Worm (Caenorhabditis elegans): ENCODE measurements around the gene mec-14.

The mec-14 gene

DNA sequence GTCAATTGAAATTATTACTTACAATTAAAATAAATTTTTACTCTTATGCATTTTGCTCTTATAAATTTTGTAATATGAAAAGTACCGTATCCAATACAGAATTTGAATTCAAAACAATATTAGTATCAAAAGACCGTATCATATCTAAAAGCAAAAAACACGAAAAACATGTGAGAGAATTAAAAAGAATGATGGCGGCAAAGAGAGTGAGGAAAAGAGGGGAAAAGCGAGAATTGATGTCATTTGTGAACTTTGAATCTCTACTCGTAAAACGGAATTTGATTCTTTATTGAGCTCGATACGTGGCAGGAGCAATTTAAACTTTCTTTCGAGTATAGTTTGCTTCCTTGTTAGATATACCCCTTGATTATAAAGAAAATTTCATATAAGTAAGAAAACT lies 38.3 kb downstream of the mec-14 start:
- TF ChIP-seq ceh-82 (tag; optimal IDR thresholded peaks at IDR 0.05) (no peak), ces-1 (GFP tag; optimal IDR thresholded peaks at IDR 0.05) (no peak), lin-13 (GFP tag; optimal IDR thresholded peaks at IDR 0.05) (no peak), lin-29 (GFP tag; IDR thresholded peaks at IDR 0.05) (no peak), mep-1 (tag; optimal IDR thresholded peaks at IDR 0.05) (peak; percentile 9), ceh-44 (GFP tag; IDR thresholded peaks at IDR 0.05) (no peak), nhr-28 (tag; optimal IDR thresholded peaks at IDR 0.05) (peak; percentile 49), mdl-1 (tag; optimal IDR thresholded peaks at IDR 0.05) (no peak), F37D6.2 (tag; optimal IDR thresholded peaks at IDR 0.05) (no peak), nhr-111 (GFP tag; optimal IDR thresholded peaks at IDR 0.05) (no peak), nhr-10 (tag; optimal IDR thresholded peaks at IDR 0.05) (no peak), mxl-3 (GFP tag; optimal IDR thresholded peaks at IDR 0.05) (no peak), madf-9 (GFP tag; conservative IDR thresholded peaks at IDR 0.05) (no peak), dve-1 (tag; optimal IDR thresholded peaks at IDR 0.05; ENCODE audit: insufficient read depth) (peak; percentile 71), hlh-11 (tag; optimal IDR thresholded peaks at IDR 0.05) (peak; percentile 48), fkh-10 (GFP tag; optimal IDR thresholded peaks at IDR 0.05) (no peak), F10B5.3 (tag; optimal IDR thresholded peaks at IDR 0.05) (no peak), lsy-2 (tag; optimal IDR thresholded peaks at IDR 0.05) (peak in 1 of 2 experiments; percentile 15), zip-2 (tag; optimal IDR thresholded peaks at IDR 0.05) (no peak), nhr-11 (tag; optimal IDR thresholded peaks at IDR 0.05) (no peak), nhr-42 (GFP tag; IDR thresholded peaks at IDR 0.05) (no peak), snpc-1.2 (GFP tag; IDR thresholded peaks at IDR 0.05) (no peak), daf-12 (tag; optimal IDR thresholded peaks at IDR 0.05) (no peak), mxl-2 (GFP tag; conservative IDR thresholded peaks at IDR 0.05) (no peak), rbr-2 (tag; optimal IDR thresholded peaks at IDR 0.05) (no peak), snpc-4 (tag; optimal IDR thresholded peaks at IDR 0.05) (no peak), D1046.2 (GFP tag; IDR thresholded peaks at IDR 0.05) (no peak), dmd-9 (GFP tag; IDR thresholded peaks at IDR 0.05) (no peak), php-3 (GFP tag; IDR thresholded peaks at IDR 0.05) (peak; percentile 52; the same call in 1 of the 2 replicates), hlh-30 (tag; optimal IDR thresholded peaks at IDR 0.05; ENCODE audit: insufficient read depth) (peak; percentile 46), dmd-6 (GFP tag; IDR thresholded peaks at IDR 0.05) (peak; percentile 38), saeg-2 (GFP tag; IDR thresholded peaks at IDR 0.05) (no peak), daf-16 (GFP tag; optimal IDR thresholded peaks at IDR 0.05) (no peak), daf-16 (tag; optimal IDR thresholded peaks at IDR 0.05) (peak; percentile 38), nhr-77 (tag; optimal IDR thresholded peaks at IDR 0.05) (peak; percentile 25), nhr-25 (tag; optimal IDR thresholded peaks at IDR 0.05; ENCODE audit: borderline replicate concordance, insufficient read depth) (no peak), set-16 (GFP tag; IDR thresholded peaks at IDR 0.05) (no peak), vab-7 (GFP tag; IDR thresholded peaks at IDR 0.05) (no peak), Y75B8A.6 (GFP tag; IDR thresholded peaks at IDR 0.05) (no peak), tra-1 (GFP tag; IDR thresholded peaks at IDR 0.05) (no peak), lin-39 (tag; optimal IDR thresholded peaks at IDR 0.05) (no peak), unc-130 (GFP tag; optimal IDR thresholded peaks at IDR 0.05) (no peak), aha-1 (tag) (no peak), cey-2 (tag; optimal IDR thresholded peaks at IDR 0.05; ENCODE audit: borderline replicate concordance, insufficient read depth) (no peak), zfp-3 (GFP tag; conservative IDR thresholded peaks at IDR 0.05) (no peak), aly-2 (tag; optimal IDR thresholded peaks at IDR 0.05) (no peak)

Data from whole organism, L4 larva.